Worm (Caenorhabditis elegans) whole organism, L4 larva: ENCODE data around the gene Y102A11A.1.
"Not testable (repeated sequence)": the region's sequence is repeated elsewhere in the genome, so short reads cannot be mapped to it uniquely, and the experiment has no call there.

Source experiments
- D1046.2 ChIP-seq: fragments of 200-800 bp; sonication (Bioruptor generic); IDR thresholded peaks from 2 replicates; pipeline ENCODE4 v1.3.6; 2022; ENCODE audit warnings: missing genetic modification characterization, missing compliant biosample characterization
- F44E2.7 ChIP-seq: fragments of 200-800 bp; sonication (Bioruptor generic); IDR thresholded peaks from 2 replicates; pipeline ENCODE4 v2.1.2; 2022; ENCODE audit warnings: missing genetic modification characterization, missing compliant biosample characterization
- T26A8.4 ChIP-seq: fragments of 200-800 bp; sonication (Bioruptor generic); IDR thresholded peaks from 2 replicates; pipeline ENCODE4 v1.3.6; 2022; ENCODE audit warnings: missing genetic modification characterization, missing compliant biosample characterization
- Y105C5A.15 ChIP-seq: fragments of 200-800 bp; sonication (Bioruptor generic); IDR thresholded peaks from 2 replicates; pipeline ENCODE4 v1.3.6; 2022; ENCODE audit warnings: missing genetic modification characterization, missing compliant biosample characterization
- Y48G9A.11 ChIP-seq: fragments of 200-800 bp; sonication (Bioruptor generic); IDR thresholded peaks from 2 replicates; pipeline ENCODE4 v1.3.6; 2022; ENCODE audit warnings: missing genetic modification reagents, missing genetic modification characterization, missing compliant biosample characterization
- Y75B8A.6 ChIP-seq: fragments of 200-800 bp; sonication (Bioruptor generic); IDR thresholded peaks from 2 replicates; pipeline ENCODE4 v1.3.6; 2022; ENCODE audit warnings: missing genetic modification reagents, missing genetic modification characterization, missing compliant biosample characterization
- ZK337.2 ChIP-seq: fragments of 200-800 bp; sonication (Bioruptor generic); IDR thresholded peaks from 2 replicates; pipeline ENCODE4 v1.3.6; 2022; ENCODE audit warnings: missing genetic modification reagents, missing genetic modification characterization, missing compliant biosample characterization
- ama-1 ChIP-seq: fragments of 150-350 bp; optimal IDR thresholded peaks from 2 replicates; lab custom pipeline; 2014; ENCODE audit warnings: inconsistent platforms, mixed read lengths
- arid-1 ChIP-seq: fragments of 200-800 bp; sonication (Bioruptor generic); conservative IDR thresholded peaks from 2 replicates; pipeline ENCODE4 v1.3.6; 2022; ENCODE audit warnings: missing genetic modification reagents, missing genetic modification characterization, missing compliant biosample characterization
- ceh-44 ChIP-seq: fragments of 200-800 bp; sonication (Bioruptor generic); IDR thresholded peaks from 2 replicates; pipeline ENCODE4 v1.3.6; 2022; ENCODE audit warnings: missing genetic modification reagents, missing genetic modification characterization, missing compliant biosample characterization
- ceh-62 ChIP-seq: sonication (generic microtip); optimal IDR thresholded peaks from 2 replicates; lab custom pipeline; 2017; ENCODE audit warnings: missing biosample characterization, missing genetic modification characterization
- cey-2 ChIP-seq: sonication (generic microtip); optimal IDR thresholded peaks from 3 replicates; lab custom pipeline; 2017; ENCODE audit warnings: missing genetic modification characterization, mild to moderate bottlenecking, missing compliant biosample characterization, antibody characterized with exemption, borderline replicate concordance; ENCODE audit not compliant: insufficient read depth
- daf-8 ChIP-seq: fragments of 200-800 bp; sonication (Bioruptor generic); IDR thresholded peaks from 2 replicates; pipeline ENCODE4 v1.3.6; 2022; ENCODE audit warnings: missing genetic modification characterization, missing compliant biosample characterization
- dmd-6 ChIP-seq: fragments of 200-800 bp; sonication (Bioruptor generic); IDR thresholded peaks from 2 replicates; pipeline ENCODE4 v1.3.6; 2022; ENCODE audit warnings: missing genetic modification reagents, missing genetic modification characterization, missing compliant biosample characterization
- dmd-8 ChIP-seq: fragments of 200-800 bp; sonication (Bioruptor generic); IDR thresholded peaks from 2 replicates; pipeline ENCODE4 v1.3.6; 2022; ENCODE audit warnings: missing genetic modification characterization, missing compliant biosample characterization
- dmd-9 ChIP-seq: fragments of 200-800 bp; sonication (Bioruptor generic); IDR thresholded peaks from 2 replicates; pipeline ENCODE4 v1.3.6; 2022; ENCODE audit warnings: missing genetic modification reagents, missing genetic modification characterization, missing compliant biosample characterization
- dve-1 ChIP-seq: sonication (generic microtip); optimal IDR thresholded peaks from 2 replicates; lab custom pipeline; 2017; ENCODE audit warnings: antibody characterized with exemption, mild to moderate bottlenecking, missing genetic modification characterization, missing compliant biosample characterization; ENCODE audit not compliant: insufficient read depth
- egl-43 ChIP-seq: fragments of 200-800 bp; sonication (Bioruptor generic); IDR thresholded peaks from 2 replicates; pipeline ENCODE4 v1.3.6; 2022; ENCODE audit warnings: missing genetic modification reagents, missing genetic modification characterization, missing compliant biosample characterization
- hlh-11 ChIP-seq: fragments of 200-800 bp; sonication (Bioruptor generic); optimal IDR thresholded peaks from 2 replicates; lab custom pipeline; 2018; ENCODE audit warnings: mild to moderate bottlenecking, missing genetic modification characterization, missing compliant biosample characterization
- hmg-1.1 ChIP-seq: fragments of 200-800 bp; sonication (Bioruptor generic); IDR thresholded peaks from 2 replicates; pipeline ENCODE4 v1.3.6; 2022; ENCODE audit warnings: missing genetic modification reagents, missing genetic modification characterization, missing compliant biosample characterization
- lim-7 ChIP-seq: fragments of 200-800 bp; sonication (Bioruptor generic); IDR thresholded peaks from 2 replicates; pipeline ENCODE4 v1.3.6; 2022; ENCODE audit warnings: missing genetic modification characterization, missing compliant biosample characterization
- lin-1 ChIP-seq: fragments of 200-800 bp; sonication (Bioruptor generic); IDR thresholded peaks from 2 replicates; pipeline ENCODE4 v1.3.6; 2022; ENCODE audit warnings: missing genetic modification reagents, missing genetic modification characterization, missing compliant biosample characterization
- lin-38 ChIP-seq: fragments of 200-800 bp; sonication (Bioruptor generic); IDR thresholded peaks from 2 replicates; pipeline ENCODE4 v1.3.6; 2022; ENCODE audit warnings: missing genetic modification reagents, missing genetic modification characterization, missing compliant biosample characterization
- lir-3 ChIP-seq: sonication (generic microtip); optimal IDR thresholded peaks from 2 replicates; lab custom pipeline; 2016; ENCODE audit warnings: mild to moderate bottlenecking, missing genetic modification characterization, missing compliant biosample characterization
- madf-5 ChIP-seq, 2 experiments: fragments of 200-800 bp; sonication (Bioruptor generic); IDR thresholded peaks; 2 replicates each; pipeline ENCODE4 v1.3.6; 2022; ENCODE audit warnings: missing compliant biosample characterization in 2 of 2, missing genetic modification characterization in 2 of 2
- madf-9 ChIP-seq: fragments of 200-800 bp; sonication (Bioruptor generic); conservative IDR thresholded peaks from 2 replicates; pipeline ENCODE4 v1.3.6; 2022; ENCODE audit warnings: missing genetic modification reagents, missing genetic modification characterization, missing compliant biosample characterization
- mdl-1 ChIP-seq, 2 experiments: fragments of 150-350 bp in 1 of 2; sonication (generic microtip) in 1 of 2; optimal IDR thresholded peaks; 2 replicates each; lab custom pipeline; 2014 to 2017; ENCODE audit warnings: missing biosample characterization in 2 of 2, missing genetic modification characterization in 2 of 2
- mxl-2 ChIP-seq: fragments of 200-800 bp; sonication (Bioruptor generic); conservative IDR thresholded peaks from 2 replicates; pipeline ENCODE4 v1.3.6; 2022; ENCODE audit warnings: missing genetic modification reagents, missing genetic modification characterization, missing compliant biosample characterization
- nhr-25 ChIP-seq: sonication (generic microtip); optimal IDR thresholded peaks from 2 replicates; lab custom pipeline; 2017; ENCODE audit warnings: missing genetic modification characterization, mild to moderate bottlenecking, missing compliant biosample characterization, antibody characterized with exemption, moderate library complexity, borderline replicate concordance; ENCODE audit not compliant: insufficient read depth
- nhr-42 ChIP-seq: fragments of 200-800 bp; sonication (Bioruptor generic); IDR thresholded peaks from 2 replicates; pipeline ENCODE4 v1.3.6; 2022; ENCODE audit warnings: missing genetic modification characterization, missing compliant biosample characterization
- nhr-77 ChIP-seq: fragments of 150-350 bp; optimal IDR thresholded peaks from 2 replicates; lab custom pipeline; 2014; ENCODE audit warnings: missing biosample characterization, missing genetic modification characterization
- pha-4 ChIP-seq, 2 experiments: fragments of 150-350 bp in 1 of 2; fragments of 200-800 bp in 1 of 2; sonication (Bioruptor generic) in 1 of 2; IDR thresholded peaks in 1 of 2; optimal IDR thresholded peaks in 1 of 2; 2 replicates each; pipeline versions ENCODE4 v1.3.6 to Lab custom; 2014 to 2022; ENCODE audit warnings: missing genetic modification characterization in 2 of 2, missing genetic modification reagents in 2 of 2, missing biosample characterization in 1 of 2, missing compliant biosample characterization in 1 of 2
- php-3 ChIP-seq: fragments of 200-800 bp; sonication (Bioruptor generic); IDR thresholded peaks from 2 replicates; pipeline ENCODE4 v1.3.6; 2022; ENCODE audit warnings: missing genetic modification reagents, missing genetic modification characterization, missing compliant biosample characterization
- set-16 ChIP-seq: fragments of 200-800 bp; sonication (Bioruptor generic); IDR thresholded peaks from 2 replicates; pipeline ENCODE4 v1.3.6; 2022; ENCODE audit warnings: missing genetic modification reagents, missing genetic modification characterization, missing compliant biosample characterization
- tag-97 ChIP-seq: fragments of 200-800 bp; sonication (Bioruptor generic); IDR thresholded peaks from 2 replicates; pipeline ENCODE4 v1.3.6; 2022; ENCODE audit warnings: missing genetic modification characterization, missing compliant biosample characterization
- tra-1 ChIP-seq: fragments of 200-800 bp; sonication (Bioruptor generic); IDR thresholded peaks from 2 replicates; pipeline ENCODE4 v1.3.6; 2022; ENCODE audit warnings: missing genetic modification reagents, missing genetic modification characterization, missing compliant biosample characterization
- unc-39 ChIP-seq: sonication (generic microtip); optimal IDR thresholded peaks from 2 replicates; lab custom pipeline; 2017; ENCODE audit warnings: missing biosample characterization, missing genetic modification characterization
- zfp-3 ChIP-seq: fragments of 200-800 bp; sonication (Bioruptor generic); conservative IDR thresholded peaks from 2 replicates; pipeline ENCODE4 v1.3.6; 2022; ENCODE audit warnings: missing genetic modification reagents, missing genetic modification characterization, missing compliant biosample characterization
- zip-11 ChIP-seq: fragments of 200-800 bp; sonication (Bioruptor generic); IDR thresholded peaks from 2 replicates; pipeline ENCODE4 v1.3.6; 2022; ENCODE audit warnings: missing genetic modification characterization, missing compliant biosample characterization

Gene Y102A11A.1

ce11 chrX:2057828-2058418, 6.3 kb downstream of the Y102A11A.1 start (continued):
- TF ChIP-seq arid-1, result peak; percentile 82
- TF ChIP-seq egl-43 (GFP tag; lab: Robert Waterston, UW), result peak; percentile 26; the same call in 1 of the 2 replicates
- peak in 1 of 2 experiments; percentile 61; a peak in 1 of 4 replicates for TF ChIP-seq madf-5 (GFP tag; IDR thresholded peaks at IDR 0.05; lab: Robert Waterston, UW)
- TF ChIP-seq Y48G9A.11 (GFP tag; lab: Robert Waterston, UW), result peak; percentile 49; the same call in 1 of the 2 replicates
- peak; percentile 86 for TF ChIP-seq Y105C5A.15 (GFP tag; lab: Robert Waterston, UW)
- TF ChIP-seq Y75B8A.6 (GFP tag; lab: Robert Waterston, UW), result peak; percentile 83; the same call in 1 of the 2 replicates
- peak; percentile 95 for TF ChIP-seq lin-1 (GFP tag; lab: Robert Waterston, UW)
- TF ChIP-seq dmd-6 (GFP tag; lab: Robert Waterston, UW), result 0 out of 2 replicates have a peak, but pooled peaks have one; percentile 22

ce11 chrX:2058498-2059349, 7.1 kb downstream of the Y102A11A.1 start:
- TF ChIP-seq Y48G9A.11 (GFP tag; lab: Robert Waterston, UW) (0 out of 2 replicates have a peak, but pooled peaks have one; percentile 8), egl-43 (GFP tag; lab: Robert Waterston, UW) (peak; percentile 54; the same call in 1 of the 2 replicates), zip-11 (0 out of 2 replicates have a peak, but pooled peaks have one; percentile 34), nhr-42 (GFP tag; lab: Robert Waterston, UW) (peak; percentile 81; the same call in 1 of the 2 replicates), lim-7 (peak; percentile 65; the same call in 1 of the 2 replicates), ZK337.2 (peak; percentile 36; the same call in 1 of the 2 replicates), tag-97 (GFP tag; lab: Robert Waterston, UW) (0 out of 2 replicates have a peak, but pooled peaks have one; percentile 30), tra-1 (GFP tag; lab: Robert Waterston, UW) (0 out of 2 replicates have a peak, but pooled peaks have one; percentile 11), madf-9 (0 out of 2 replicates have a peak, but pooled peaks have one; percentile 25), F44E2.7 (GFP tag; lab: Robert Waterston, UW) (peak; percentile 42; the same call in 1 of the 2 replicates), set-16 (GFP tag; lab: Robert Waterston, UW) (peak; percentile 87), ceh-44 (GFP tag; lab: Robert Waterston, UW) (0 out of 2 replicates have a peak, but pooled peaks have one; percentile 49), php-3 (GFP tag; lab: Robert Waterston, UW) (0 out of 2 replicates have a peak, but pooled peaks have one; percentile 37), D1046.2 (peak; percentile 75; the same call in 1 of the 2 replicates), Y75B8A.6 (GFP tag; lab: Robert Waterston, UW) (0 out of 2 replicates have a peak, but pooled peaks have one; percentile 16), dmd-9 (peak; percentile 65; the same call in 1 of the 2 replicates), pha-4 (GFP tag; IDR thresholded peaks at IDR 0.05; lab: Robert Waterston, UW) (0 out of 2 replicates have a peak, but pooled peaks have one; percentile 14), madf-5 (GFP tag; IDR thresholded peaks at IDR 0.05; lab: Robert Waterston, UW) (peak; percentile 15 to 58; a peak in 2 of 4 replicates), T26A8.4 (GFP tag; lab: Robert Waterston, UW) (0 out of 2 replicates have a peak, but pooled peaks have one; percentile 29)
- not testable (repeated sequence) for TF ChIP-seq pha-4 (tag; optimal IDR thresholded peaks at IDR 0.05; lab: Kevin White, UChicago)

- TF ChIP-seq dve-1 (tag; lab: Kevin White, UChicago) (peak; percentile 4), php-3 (GFP tag; lab: Robert Waterston, UW) (no peak)
These were observed 13.1 kb downstream of the Y102A11A.1 start, which contains the start of gene F49H12.7 for ce11 chrX:2064730-2065129. Gene F49H12.7, plus strand, starts transcription at chrX:2065030.

ce11 chrX:2068294-2068693, 16.7 kb downstream of the Y102A11A.1 start:
- TF ChIP-seq cey-2 (tag; lab: Kevin White, UChicago) (no peak), ama-1 (lab: Kevin White, UChicago) (no peak), mxl-2 (GFP tag; lab: Robert Waterston, UW) (no peak), lin-38 (GFP tag; lab: Robert Waterston, UW) (no peak), zfp-3 (GFP tag; lab: Robert Waterston, UW) (no peak), lir-3 (tag; lab: Kevin White, UChicago) (no peak), daf-8 (no peak), lin-1 (GFP tag; lab: Robert Waterston, UW) (no peak), dmd-8 (GFP tag; lab: Robert Waterston, UW) (no peak), Y105C5A.15 (GFP tag; lab: Robert Waterston, UW) (no peak), dve-1 (tag; lab: Kevin White, UChicago) (peak; percentile 48), hmg-1.1 (GFP tag; lab: Robert Waterston, UW) (no peak), nhr-77 (tag; lab: Kevin White, UChicago) (peak; percentile 59), mdl-1 (tag; optimal IDR thresholded peaks at IDR 0.05; lab: Kevin White, UChicago) (peak in 1 of 2 experiments; percentile 17), unc-39 (tag; lab: Kevin White, UChicago) (no peak), ceh-62 (tag; lab: Kevin White, UChicago) (no peak), hlh-11 (tag; lab: Kevin White, UChicago) (peak; percentile 53), nhr-25 (tag; lab: Kevin White, UChicago) (no peak)
